Worm (Caenorhabditis elegans): Measurements from ENCODE around the gene col-80.

ce11 chrII:10706901-10707300, at the start of gene col-80:
- TF ChIP-seq R02D3.7 (tag; optimal IDR thresholded peaks at IDR 0.05) (no peak), snpc-4 (tag; optimal IDR thresholded peaks at IDR 0.05) (no peak), nhr-77 (tag; optimal IDR thresholded peaks at IDR 0.05) (no peak), ama-1 (optimal IDR thresholded peaks at IDR 0.05) (no peak), lin-39 (tag; optimal IDR thresholded peaks at IDR 0.05) (no peak), gmeb-1 (tag; optimal IDR thresholded peaks at IDR 0.05) (no peak), lsy-2 (tag; optimal IDR thresholded peaks at IDR 0.05) (no peak), nhr-6 (tag; optimal IDR thresholded peaks at IDR 0.05) (no peak), nhr-237 (tag; optimal IDR thresholded peaks at IDR 0.05) (no peak), dmd-4 (tag; optimal IDR thresholded peaks at IDR 0.05) (no peak), mdl-1 (tag; optimal IDR thresholded peaks at IDR 0.05) (no peak), unc-62 (GFP tag; optimal IDR thresholded peaks at IDR 0.05) (no peak)
